Worm (Caenorhabditis elegans) whole organism, late embryonic: ENCODE measurements around the gene nhr-115.

Source experiments
- ahr-1 ChIP-seq: sonication (generic microtip); optimal IDR thresholded peaks from 2 replicates; lab custom pipeline; 2016; ENCODE audit warnings: missing genetic modification characterization, missing compliant biosample characterization
- ceh-14 ChIP-seq: sonication (generic microtip); optimal IDR thresholded peaks from 2 replicates; lab custom pipeline; 2016; ENCODE audit warnings: missing genotype, missing genetic modification characterization, missing compliant biosample characterization
- ceh-31 ChIP-seq: sonication (generic microtip); optimal IDR thresholded peaks from 2 replicates; lab custom pipeline; 2016; ENCODE audit warnings: missing genetic modification characterization, missing compliant biosample characterization
- ceh-34 ChIP-seq: sonication (generic microtip); optimal IDR thresholded peaks from 2 replicates; lab custom pipeline; 2016; ENCODE audit warnings: mild to moderate bottlenecking, missing genetic modification characterization, missing compliant biosample characterization
- ceh-45 ChIP-seq: fragments of 200-800 bp; sonication (Bioruptor generic); IDR thresholded peaks from 2 replicates; pipeline ENCODE4 v1.3.6; 2022; ENCODE audit warnings: missing genetic modification reagents, missing genetic modification characterization, missing compliant biosample characterization
- ceh-6 ChIP-seq: fragments of 200-800 bp; sonication (Bioruptor generic); optimal IDR thresholded peaks from 2 replicates; lab custom pipeline; 2018; ENCODE audit warnings: mild to moderate bottlenecking, missing genetic modification characterization, missing compliant biosample characterization
- ceh-9 ChIP-seq: sonication (generic microtip); optimal IDR thresholded peaks from 2 replicates; lab custom pipeline; 2016; ENCODE audit warnings: mild to moderate bottlenecking, missing genetic modification characterization, inconsistent platforms, missing compliant biosample characterization
- hlh-15 ChIP-seq: sonication (generic microtip); optimal IDR thresholded peaks from 2 replicates; lab custom pipeline; 2016; ENCODE audit warnings: missing genetic modification characterization, missing compliant biosample characterization
- pha-2 ChIP-seq: sonication (generic microtip); optimal IDR thresholded peaks from 2 replicates; lab custom pipeline; 2017; ENCODE audit warnings: mild to moderate bottlenecking, missing genetic modification characterization, missing compliant biosample characterization
- rnt-1 ChIP-seq: sonication (generic microtip); optimal IDR thresholded peaks from 2 replicates; lab custom pipeline; 2016; ENCODE audit warnings: missing genetic modification characterization, missing compliant biosample characterization
- tbx-2 ChIP-seq: sonication (generic microtip); optimal IDR thresholded peaks from 2 replicates; lab custom pipeline; 2016; ENCODE audit warnings: missing genetic modification characterization, missing compliant biosample characterization
- unc-55 ChIP-seq: sonication (generic microtip); optimal IDR thresholded peaks from 2 replicates; lab custom pipeline; 2017; ENCODE audit warnings: missing biosample characterization, missing genetic modification reagents, missing genetic modification characterization

- TF ChIP-seq unc-55 (GFP tag; lab: Kevin White, UChicago) (no peak), ceh-34 (tag; lab: Kevin White, UChicago) (no peak), hlh-15 (tag; lab: Kevin White, UChicago) (no peak), rnt-1 (tag; lab: Kevin White, UChicago) (no peak), ceh-31 (tag; lab: Kevin White, UChicago) (no peak), tbx-2 (tag; lab: Kevin White, UChicago) (no peak), ceh-9 (tag; lab: Kevin White, UChicago) (no peak), ceh-6 (no peak), ahr-1 (tag; lab: Kevin White, UChicago) (no peak), ceh-45 (GFP tag; lab: Robert Waterston, UW) (no peak), ceh-14 (tag; lab: Kevin White, UChicago) (no peak), pha-2 (tag; lab: Kevin White, UChicago) (no peak)
Measured at ce11 chrV:2277260-2277659, 15.1 kb upstream of the nhr-115 start.
